Fruit fly (Drosophila melanogaster): ENCODE data around the gene Cpr65Ay.
A peak's percentile ranks its signal among the peaks of the same experiment; 100 is the strongest.

Gene Cpr65Ay

dm6 chr3L:6124616-6125408 is 33.6 kb downstream of the Cpr65Ay start (continued):
- TF ChIP-seq bowl (GFP tag; IDR thresholded peaks at IDR 0.05) (peak; percentile 61; the same call in 1 of the 2 replicates), Hr3 (GFP tag; optimal IDR thresholded peaks at IDR 0.05) (no peak), HLH4C (GFP tag; IDR thresholded peaks at IDR 0.05; ENCODE audit: partially characterized antibody) (no peak), chif (GFP tag; optimal IDR thresholded peaks at IDR 0.05) (peak; percentile 8 to 62), CG10267 (tag; optimal IDR thresholded peaks at IDR 0.05) (peak; percentile 70), Dad (GFP tag; optimal IDR thresholded peaks at IDR 0.05) (peak; percentile 81), sob (GFP tag; IDR thresholded peaks at IDR 0.05) (peak; percentile 87), CG34376 (GFP tag; optimal IDR thresholded peaks at IDR 0.05) (peak; percentile 87), Aef1 (GFP tag; IDR thresholded peaks at IDR 0.05) (0 out of 3 replicates have a peak, but pooled peaks have one; percentile 14), CG10543 (GFP tag; optimal IDR thresholded peaks at IDR 0.05) (peak; percentile 59), ac (GFP tag; optimal IDR thresholded peaks at IDR 0.05) (peak; percentile 49), CG11398 (GFP tag; optimal IDR thresholded peaks at IDR 0.05) (peak; percentile 55), ssp (GFP tag; IDR thresholded peaks at IDR 0.05) (peak; percentile 96), Tbp (GFP tag; optimal IDR thresholded peaks at IDR 0.05) (no peak), nmo (GFP tag; optimal IDR thresholded peaks at IDR 0.05) (peak; percentile 29), CG12659 (GFP tag; optimal IDR thresholded peaks at IDR 0.05) (peak; percentile 39), CG7271 (tag; optimal IDR thresholded peaks at IDR 0.05) (peak; percentile 87), Atf3 (GFP tag; optimal IDR thresholded peaks at IDR 0.05) (no peak), zen (tag; optimal IDR thresholded peaks at IDR 0.05) (peak; percentile 55), Lpt (GFP tag; optimal IDR thresholded peaks at IDR 0.05) (no peak), sens (GFP tag) (peak; percentile 98), pum (GFP tag; optimal IDR thresholded peaks at IDR 0.05) (no peak), CG3407 (GFP tag; optimal IDR thresholded peaks at IDR 0.05) (peak; percentile 68), lola (GFP tag; optimal IDR thresholded peaks at IDR 0.05) (peak in 1 of 3 experiments; percentile 76), CG4820 (GFP tag; optimal IDR thresholded peaks at IDR 0.05) (peak; percentile 47), CG11247 (GFP tag; IDR thresholded peaks at IDR 0.05) (peak; percentile 79), Dref (GFP tag; IDR thresholded peaks at IDR 0.05) (no peak), sqz (GFP tag; optimal IDR thresholded peaks at IDR 0.05) (peak; percentile 74), CG3163 (GFP tag; optimal IDR thresholded peaks at IDR 0.05) (peak; percentile 4), wek (GFP tag; optimal IDR thresholded peaks at IDR 0.05) (peak; percentile 89), Camta (GFP tag; optimal IDR thresholded peaks at IDR 0.05) (peak; percentile 92), CG6683 (GFP tag; optimal IDR thresholded peaks at IDR 0.05) (peak; percentile 61), CG15479 (GFP tag; optimal IDR thresholded peaks at IDR 0.05) (no peak), CrebB (tag; optimal IDR thresholded peaks at IDR 0.05) (peak; percentile 65), ham (GFP tag; IDR thresholded peaks at IDR 0.05) (no peak), CG7745 (tag; optimal IDR thresholded peaks at IDR 0.05) (no peak), E2f2 (GFP tag; IDR thresholded peaks at IDR 0.05) (peak; percentile 64), bcd (GFP tag; optimal IDR thresholded peaks at IDR 0.05) (peak; percentile 89), ranshi (GFP tag; IDR thresholded peaks at IDR 0.05) (peak; percentile 76; the same call in 1 of the 2 replicates), h (optimal IDR thresholded peaks at IDR 0.05) (no peak), fu2 (GFP tag; optimal IDR thresholded peaks at IDR 0.05) (no peak), sens-2 (GFP tag; IDR thresholded peaks at IDR 0.05) (peak; percentile 84), CG18011 (GFP tag; optimal IDR thresholded peaks at IDR 0.05) (no peak), tna (GFP tag; IDR thresholded peaks at IDR 0.05; ENCODE audit: partially characterized antibody) (no peak), D (optimal IDR thresholded peaks at IDR 0.05) (no peak), D (GFP tag; optimal IDR thresholded peaks at IDR 0.05) (peak; percentile 76), zfh1 (GFP tag; IDR thresholded peaks at IDR 0.05) (peak; percentile 88), toy (GFP tag; IDR thresholded peaks at IDR 0.05) (peak; percentile 69; the same call in 1 of the 2 replicates), jigr1 (GFP tag; IDR thresholded peaks at IDR 0.05) (no peak), Atf6 (GFP tag; IDR thresholded peaks at IDR 0.05) (peak; percentile 71)
